Worm (Caenorhabditis elegans): ENCODE results near the gene F41H10.12.

DNA sequence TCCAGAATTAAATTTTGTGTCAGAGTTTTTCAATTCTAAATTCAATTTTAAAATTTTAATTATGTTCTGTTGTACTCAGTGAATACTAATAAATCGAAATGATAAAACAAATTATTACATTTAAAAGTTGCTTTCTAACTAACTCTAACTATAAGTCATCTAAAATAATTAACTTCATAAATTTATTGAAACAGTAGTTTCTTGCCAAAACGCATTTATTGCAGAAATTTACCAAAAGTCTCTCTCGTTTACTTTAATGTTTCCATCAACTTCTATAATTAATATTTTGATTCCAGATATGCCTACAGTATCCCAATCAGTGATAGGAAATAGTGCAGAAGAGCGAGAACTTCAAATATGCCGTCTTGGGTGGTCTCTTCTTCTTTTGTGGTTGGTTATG is 15.5 kb downstream of the F41H10.12 start, which contains the start of gene ZK616.1:
- TF ChIP-seq him-1 (tag; optimal IDR thresholded peaks at IDR 0.05): no peak
- no peak for TF ChIP-seq dao-5 (tag; optimal IDR thresholded peaks at IDR 0.05)

Measured in whole organism, L4/young adult.